Fruit fly (Drosophila melanogaster): ENCODE measurements around the gene CG33500.

Gene CG33500

DNA sequence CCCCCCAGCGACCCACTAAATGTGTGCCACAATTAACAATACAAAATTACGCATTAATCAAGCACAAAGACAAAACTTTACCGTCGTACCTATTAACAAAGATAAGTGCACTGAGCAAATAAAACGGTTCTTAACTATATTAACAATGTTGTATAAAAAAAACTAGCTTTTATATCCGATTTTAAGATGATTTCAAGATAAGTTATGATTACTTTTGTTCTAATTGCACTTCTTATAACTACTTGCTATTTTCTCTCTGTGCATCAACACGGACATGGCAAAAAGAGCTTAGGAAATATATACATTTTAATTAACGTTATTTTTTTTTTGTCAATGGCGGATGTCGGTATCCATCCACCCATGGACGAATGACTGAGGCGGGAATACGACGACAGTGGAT is 27.7 kb downstream of the CG33500 start (continued):
- TF ChIP-seq sisA (GFP tag; IDR thresholded peaks at IDR 0.05) (peak; percentile 43), Vsx1 (GFP tag; optimal IDR thresholded peaks at IDR 0.05) (peak; percentile 15), CG6689 (GFP tag; IDR thresholded peaks at IDR 0.05) (peak; percentile 34; the same call in 1 of the 2 replicates), luna (GFP tag; optimal IDR thresholded peaks at IDR 0.05) (no peak), hkb (optimal IDR thresholded peaks at IDR 0.05) (no peak), hkb (GFP tag; IDR thresholded peaks at IDR 0.05) (peak; percentile 60; the same call in 1 of the 2 replicates), CG17361 (GFP tag; IDR thresholded peaks at IDR 0.05) (0 out of 3 replicates have a peak, but pooled peaks have one; percentile 15), insv (GFP tag; optimal IDR thresholded peaks at IDR 0.05) (no peak), CG32772 (GFP tag; IDR thresholded peaks at IDR 0.05) (0 out of 2 replicates have a peak, but pooled peaks have one; percentile 26)

DNA sequence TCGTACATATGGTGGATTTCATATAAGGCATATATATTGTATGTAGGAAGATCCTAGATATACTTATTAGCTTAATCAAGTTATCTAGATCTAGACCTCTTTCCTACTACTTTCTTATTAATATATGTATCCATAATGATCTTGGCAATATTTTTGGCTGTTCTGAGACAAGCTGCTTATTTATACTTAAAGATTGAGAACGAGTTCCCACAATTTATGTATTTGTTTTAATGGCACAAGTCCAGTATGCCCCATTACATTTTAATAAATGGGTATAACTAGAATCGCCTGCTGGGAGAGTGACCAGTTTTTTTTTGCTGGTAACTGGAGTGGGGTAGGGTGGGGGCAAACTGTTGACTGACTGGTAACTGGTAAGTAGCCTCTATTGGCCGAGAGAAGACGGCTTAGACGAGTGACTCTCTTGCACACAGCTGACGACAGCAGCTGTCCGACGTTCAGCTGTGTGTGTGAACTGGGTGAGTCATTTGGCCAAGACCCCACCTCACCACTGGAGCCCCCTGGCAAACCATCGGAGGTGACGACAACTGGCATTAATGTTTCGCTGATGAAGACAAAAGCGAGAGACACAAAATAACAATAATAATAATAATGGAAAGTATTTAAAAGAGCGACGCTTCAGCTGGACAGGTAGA is 28.5 kb downstream of the CG33500 start:
- TF ChIP-seq Blimp-1 (GFP tag; optimal IDR thresholded peaks at IDR 0.05), result peak; percentile 0
- no peak for TF ChIP-seq E2f2 (GFP tag; IDR thresholded peaks at IDR 0.05)
- TF ChIP-seq CG10431 (GFP tag; optimal IDR thresholded peaks at IDR 0.05), result no peak
- no peak for TF ChIP-seq ftz-f1 (GFP tag; optimal IDR thresholded peaks at IDR 0.05)
- TF ChIP-seq NFAT (GFP tag; IDR thresholded peaks at IDR 0.05), result peak; percentile 47
- TF ChIP-seq NfI (GFP tag; optimal IDR thresholded peaks at IDR 0.05), result no peak
- no peak for TF ChIP-seq cas (GFP tag; IDR thresholded peaks at IDR 0.05)
- TF ChIP-seq CG17361 (GFP tag; IDR thresholded peaks at IDR 0.05), result no peak
- no peak for TF ChIP-seq stwl (tag; optimal IDR thresholded peaks at IDR 0.05)
- TF ChIP-seq gem (tag; optimal IDR thresholded peaks at IDR 0.05), result peak; percentile 15
- no peak for TF ChIP-seq CG14050 (GFP tag; IDR thresholded peaks at IDR 0.05)
- TF ChIP-seq CG13624 (GFP tag; optimal IDR thresholded peaks at IDR 0.05), result no peak
- no peak for TF ChIP-seq Oli (tag; optimal IDR thresholded peaks at IDR 0.05)
- no peak for TF ChIP-seq sr (GFP tag; IDR thresholded peaks at IDR 0.05)
- no peak for TF ChIP-seq BEAF-32 (GFP tag; optimal IDR thresholded peaks at IDR 0.05)
- no peak for TF ChIP-seq CG3163 (GFP tag; optimal IDR thresholded peaks at IDR 0.05)
- TF ChIP-seq Lhr (GFP tag; optimal IDR thresholded peaks at IDR 0.05), result no peak
- TF ChIP-seq CG9797 (GFP tag; optimal IDR thresholded peaks at IDR 0.05), result no peak
- TF ChIP-seq Stat92E (GFP tag; optimal IDR thresholded peaks at IDR 0.05), result no peak
- no peak for TF ChIP-seq Chrac-16 (GFP tag; optimal IDR thresholded peaks at IDR 0.05)
- no peak for TF ChIP-seq tll (GFP tag; optimal IDR thresholded peaks at IDR 0.05)
- peak; percentile 16; the same call in 1 of the 2 replicates for TF ChIP-seq Xrp1 (GFP tag; IDR thresholded peaks at IDR 0.05)
- TF ChIP-seq Hr51 (GFP tag; optimal IDR thresholded peaks at IDR 0.05), result no peak
- TF ChIP-seq CG7786 (GFP tag; optimal IDR thresholded peaks at IDR 0.05), result no peak
- no peak for TF ChIP-seq Dip2 (GFP tag; IDR thresholded peaks at IDR 0.05)
- no peak for TF ChIP-seq CG15011 (GFP tag; optimal IDR thresholded peaks at IDR 0.05)
- TF ChIP-seq CG11085 (GFP tag; IDR thresholded peaks at IDR 0.05), result no peak
- no peak for TF ChIP-seq H15 (GFP tag; IDR thresholded peaks at IDR 0.05)
- no peak for TF ChIP-seq mirr (GFP tag; optimal IDR thresholded peaks at IDR 0.05)
- no peak for TF ChIP-seq CG18764 (GFP tag; optimal IDR thresholded peaks at IDR 0.05)
- TF ChIP-seq Lpt (GFP tag; optimal IDR thresholded peaks at IDR 0.05), result no peak
- 0 out of 2 replicates have a peak, but pooled peaks have one; percentile 9 for TF ChIP-seq CG32532 (GFP tag; IDR thresholded peaks at IDR 0.05)
- TF ChIP-seq nerfin-2 (GFP tag; IDR thresholded peaks at IDR 0.05; ENCODE audit: partially characterized antibody), result no peak
- TF ChIP-seq CG30020 (tag; optimal IDR thresholded peaks at IDR 0.05), result no peak
- TF ChIP-seq CG2120 (GFP tag; optimal IDR thresholded peaks at IDR 0.05), result peak; percentile 33
- no peak for TF ChIP-seq Xbp1 (GFP tag; optimal IDR thresholded peaks at IDR 0.05)
- peak; percentile 2 for TF ChIP-seq bcd (GFP tag; optimal IDR thresholded peaks at IDR 0.05)
- TF ChIP-seq Atf-2 (GFP tag; optimal IDR thresholded peaks at IDR 0.05), result no peak
- no peak for TF ChIP-seq nau (GFP tag; optimal IDR thresholded peaks at IDR 0.05)
- TF ChIP-seq pum (GFP tag; optimal IDR thresholded peaks at IDR 0.05), result no peak
- TF ChIP-seq CG8478 (optimal IDR thresholded peaks at IDR 0.05), result no peak

Data from whole organism, embryonic.